Worm (Caenorhabditis elegans): ENCODE data around the gene F57A8.1.

ce11 chrV:10070541-10070940, 33.4 kb downstream of the F57A8.1 start, which contains the start of gene nhr-192:
- no peak for TF ChIP-seq cog-1 (tag; optimal IDR thresholded peaks at IDR 0.05)
- no peak for TF ChIP-seq ref-1 (GFP tag; conservative IDR thresholded peaks at IDR 0.05)
- TF ChIP-seq tab-1 (GFP tag; IDR thresholded peaks at IDR 0.05) = no peak
- TF ChIP-seq med-1 (GFP tag; optimal IDR thresholded peaks at IDR 0.05; ENCODE audit: insufficient read depth) = no peak
- TF ChIP-seq flt-1 (GFP tag; IDR thresholded peaks at IDR 0.05) = no peak
- no peak for TF ChIP-seq ztf-29 (GFP tag; IDR thresholded peaks at IDR 0.05)

Measured in whole organism, midembryonic.